Fruit fly (Drosophila melanogaster) whole organism, prepupa: ENCODE measurements around the gene CG13390.
A peak's percentile ranks its signal among the peaks of the same experiment; 100 is the strongest.

Experiments used
- Blimp-1 ChIP-seq: fragments of 200-800 bp; sonication (Bioruptor generic); optimal IDR thresholded peaks from 3 replicates; lab custom pipeline; 2017; ENCODE audit warnings: missing biosample characterization, missing genetic modification characterization, mild to moderate bottlenecking, moderate library complexity, missing genetic modification reagents
- CG10631 ChIP-seq: fragments of 200-800 bp; sonication (Bioruptor generic); optimal IDR thresholded peaks from 2 replicates; lab custom pipeline; 2016; ENCODE audit warnings: missing biosample characterization, missing genetic modification characterization
- CG11294 ChIP-seq: fragments of 200-800 bp; sonication (Bioruptor generic); IDR thresholded peaks from 2 replicates; pipeline ENCODE4 v1.3.6; 2022; ENCODE audit warnings: missing biosample characterization, missing genetic modification characterization
- CG11902 ChIP-seq: fragments of 200-800 bp; sonication (Bioruptor generic); optimal IDR thresholded peaks from 3 replicates; lab custom pipeline; 2016; ENCODE audit warnings: missing biosample characterization, missing genetic modification characterization
- CG15336 ChIP-seq: fragments of 200-800 bp; sonication (Bioruptor generic); IDR thresholded peaks from 2 replicates; pipeline ENCODE4 v1.3.6; 2022; ENCODE audit warnings: missing biosample characterization, missing genetic modification characterization
- CG1621 ChIP-seq: fragments of 200-800 bp; sonication (Bioruptor generic); optimal IDR thresholded peaks from 3 replicates; lab custom pipeline; 2018; ENCODE audit warnings: missing biosample characterization, mild to moderate bottlenecking, missing genetic modification characterization
- CG16779 ChIP-seq: fragments of 200-800 bp; sonication (Bioruptor generic); optimal IDR thresholded peaks from 3 replicates; lab custom pipeline; 2017; ENCODE audit warnings: missing biosample characterization, mild to moderate bottlenecking, missing genetic modification characterization
- CG3032 ChIP-seq: fragments of 200-800 bp; optimal IDR thresholded peaks from 2 replicates; lab custom pipeline; 2019; ENCODE audit warnings: missing biosample characterization, mild to moderate bottlenecking, missing genetic modification characterization, moderate library complexity
- CG31627 ChIP-seq: fragments of 200-800 bp; sonication (Bioruptor generic); optimal IDR thresholded peaks from 3 replicates; lab custom pipeline; 2016; ENCODE audit warnings: missing biosample characterization, missing genetic modification characterization
- CG32006 ChIP-seq: fragments of 200-800 bp; sonication (Bioruptor generic); optimal IDR thresholded peaks from 3 replicates; lab custom pipeline; 2017; ENCODE audit warnings: missing biosample characterization, mild to moderate bottlenecking, missing genetic modification characterization
- CG6163 ChIP-seq: fragments of 200-800 bp; sonication (Bioruptor generic); IDR thresholded peaks from 3 replicates; pipeline ENCODE4 v1.3.6; 2022; ENCODE audit warnings: missing biosample characterization, missing genetic modification characterization
- CG6276 ChIP-seq: fragments of 200-800 bp; sonication (Bioruptor generic); optimal IDR thresholded peaks from 2 replicates; lab custom pipeline; 2017; ENCODE audit warnings: missing biosample characterization, mild to moderate bottlenecking, missing genetic modification characterization
- CG6792 ChIP-seq: fragments of 200-800 bp; sonication (Bioruptor generic); optimal IDR thresholded peaks from 3 replicates; lab custom pipeline; 2016; ENCODE audit warnings: missing biosample characterization, missing genetic modification characterization
- CG7368 ChIP-seq: fragments of 200-800 bp; sonication (Bioruptor generic); optimal IDR thresholded peaks from 3 replicates; lab custom pipeline; 2016; ENCODE audit warnings: missing biosample characterization, missing genetic modification characterization
- CG8119 ChIP-seq: fragments of 200-800 bp; sonication (Bioruptor generic); IDR thresholded peaks from 3 replicates; pipeline ENCODE4 v1.3.6; 2022; ENCODE audit warnings: missing biosample characterization, missing genetic modification characterization
- CG8319 ChIP-seq: fragments of 200-800 bp; sonication (Bioruptor generic); optimal IDR thresholded peaks from 3 replicates; lab custom pipeline; 2016; ENCODE audit warnings: missing biosample characterization, missing genetic modification characterization
- Eip75B ChIP-seq: fragments of 200-800 bp; sonication (Bioruptor generic); optimal IDR thresholded peaks from 3 replicates; lab custom pipeline; 2016; ENCODE audit warnings: missing biosample characterization, missing genetic modification characterization
- Eip78C ChIP-seq: fragments of 200-800 bp; sonication (Bioruptor generic); peaks from one replicate; lab custom pipeline; 2016; ENCODE audit warnings: missing biosample characterization, missing genetic modification characterization
- Eip93F ChIP-seq: fragments of 200-800 bp; sonication (Bioruptor generic); optimal IDR thresholded peaks from 2 replicates; lab custom pipeline; 2016; ENCODE audit warnings: missing biosample characterization, mild to moderate bottlenecking, missing genetic modification characterization
- Ets96B ChIP-seq: fragments of 200-800 bp; optimal IDR thresholded peaks from 2 replicates; lab custom pipeline; 2019; ENCODE audit warnings: missing biosample characterization, mild to moderate bottlenecking, missing genetic modification characterization, moderate library complexity
- Hr38 ChIP-seq: sonication (Bioruptor generic); optimal IDR thresholded peaks from 2 replicates; lab custom pipeline; 2016; ENCODE audit warnings: missing biosample characterization, missing genetic modification characterization
- Hr39 ChIP-seq: fragments of 200-800 bp; sonication (Bioruptor generic); optimal IDR thresholded peaks from 2 replicates; lab custom pipeline; 2016; ENCODE audit warnings: missing biosample characterization, missing genetic modification characterization
- Hr4 ChIP-seq: fragments of 200-800 bp; sonication (Bioruptor generic); optimal IDR thresholded peaks from 3 replicates; lab custom pipeline; 2016; ENCODE audit warnings: missing biosample characterization, missing genetic modification characterization
- Lpt ChIP-seq: fragments of 200-800 bp; sonication (Bioruptor generic); optimal IDR thresholded peaks from 3 replicates; lab custom pipeline; 2016; ENCODE audit warnings: missing biosample characterization, missing genetic modification characterization
- Met ChIP-seq: fragments of 200-800 bp; sonication (Bioruptor generic); optimal IDR thresholded peaks from 3 replicates; lab custom pipeline; 2016; ENCODE audit warnings: missing biosample characterization, missing genetic modification characterization
- OdsH ChIP-seq: fragments of 200-800 bp; sonication (Bioruptor generic); optimal IDR thresholded peaks from 3 replicates; lab custom pipeline; 2016; ENCODE audit warnings: missing biosample characterization, missing genetic modification characterization
- achi ChIP-seq: fragments of 200-800 bp; sonication (Bioruptor generic); optimal IDR thresholded peaks from 3 replicates; lab custom pipeline; 2016; ENCODE audit warnings: missing biosample characterization, missing genetic modification characterization
- acj6 ChIP-seq: fragments of 200-800 bp; sonication (Bioruptor generic); optimal IDR thresholded peaks from 3 replicates; lab custom pipeline; 2016; ENCODE audit warnings: missing biosample characterization, missing genetic modification characterization
- cyc ChIP-seq: fragments of 200-800 bp; sonication (Bioruptor generic); optimal IDR thresholded peaks from 3 replicates; lab custom pipeline; 2016; ENCODE audit warnings: missing biosample characterization, missing genetic modification characterization
- eg ChIP-seq: fragments of 200-800 bp; sonication (Bioruptor generic); IDR thresholded peaks from 3 replicates; pipeline ENCODE4 v1.3.6; 2022; ENCODE audit warnings: missing biosample characterization, missing genetic modification characterization
- esn ChIP-seq: fragments of 200-800 bp; sonication (Bioruptor generic); optimal IDR thresholded peaks from 2 replicates; lab custom pipeline; 2016; ENCODE audit warnings: missing biosample characterization, mild to moderate bottlenecking, missing genetic modification characterization, moderate library complexity
- fd59A ChIP-seq: fragments of 200-800 bp; sonication (Bioruptor generic); optimal IDR thresholded peaks from 2 replicates; lab custom pipeline; 2017; ENCODE audit warnings: missing biosample characterization, mild to moderate bottlenecking, missing genetic modification characterization, missing genetic modification reagents
- fkh ChIP-seq: fragments of 200-800 bp; sonication (Bioruptor generic); optimal IDR thresholded peaks from 3 replicates; lab custom pipeline; 2017; ENCODE audit warnings: missing biosample characterization, mild to moderate bottlenecking, missing genetic modification characterization, moderate library complexity
- lz ChIP-seq: fragments of 200-800 bp; sonication (Bioruptor generic); optimal IDR thresholded peaks from 3 replicates; lab custom pipeline; 2016; ENCODE audit warnings: missing biosample characterization, missing genetic modification characterization
- pdm3 ChIP-seq: fragments of 200-800 bp; sonication (Bioruptor generic); optimal IDR thresholded peaks from 3 replicates; lab custom pipeline; 2016; ENCODE audit warnings: missing biosample characterization, missing genetic modification characterization
- spab ChIP-seq: fragments of 200-800 bp; sonication (Bioruptor generic); optimal IDR thresholded peaks from 2 replicates; lab custom pipeline; 2017; ENCODE audit warnings: missing biosample characterization, mild to moderate bottlenecking, missing genetic modification characterization, missing genetic modification reagents
- ss ChIP-seq, 2 experiments: fragments of 200-800 bp; sonication (Bioruptor generic); optimal IDR thresholded peaks; 2 replicates in 1 of 2; 3 replicates in 1 of 2; lab custom pipeline; 2017 to 2018; ENCODE audit warnings: mild to moderate bottlenecking in 2 of 2, missing biosample characterization in 2 of 2, missing genetic modification characterization in 2 of 2, moderate library complexity in 1 of 2
- svp ChIP-seq: fragments of 200-800 bp; sonication (Bioruptor generic); peaks from one replicate; lab custom pipeline; 2016; ENCODE audit warnings: missing biosample characterization, missing genetic modification characterization
- topi ChIP-seq: fragments of 200-800 bp; sonication (Bioruptor generic); optimal IDR thresholded peaks from 3 replicates; lab custom pipeline; 2016; ENCODE audit warnings: missing biosample characterization, missing genetic modification characterization
- vri ChIP-seq: fragments of 200-800 bp; sonication (Bioruptor generic); optimal IDR thresholded peaks from 3 replicates; lab custom pipeline; 2016; ENCODE audit warnings: missing biosample characterization, mild to moderate bottlenecking, missing genetic modification characterization

Gene CG13390

DNA sequence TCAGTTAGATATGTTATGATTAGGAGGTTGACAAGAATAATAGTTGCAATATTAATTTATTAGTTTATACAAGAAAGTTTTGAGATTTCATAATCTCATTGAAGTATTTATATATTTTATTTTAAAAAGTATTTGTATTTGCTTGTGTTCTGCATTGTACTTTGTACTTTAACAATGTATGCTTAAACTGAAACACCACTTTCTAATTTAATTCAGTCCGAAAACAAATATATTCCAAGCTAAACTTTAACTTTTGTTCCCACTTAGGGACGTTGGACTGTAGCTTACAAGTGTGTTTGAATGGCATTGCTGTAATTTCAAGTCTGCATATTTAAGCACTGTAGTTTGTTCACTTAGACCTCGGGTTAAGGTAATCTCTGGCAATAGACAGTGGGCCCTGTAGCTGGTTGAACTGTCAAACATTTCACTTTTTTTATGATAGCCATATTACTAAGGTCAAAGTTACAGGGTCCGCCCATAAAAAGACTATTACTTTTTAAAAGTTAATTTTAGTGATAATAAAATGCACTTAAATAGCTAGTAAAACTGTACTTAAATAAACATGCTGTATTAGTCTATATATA lies 5.2 kb downstream of the CG13390 start (continued):
- no peak for TF ChIP-seq Hr38 (GFP tag; lab: Kevin White, UChicago)
- no peak for TF ChIP-seq fd59A (GFP tag; lab: Kevin White, UChicago)
- TF ChIP-seq CG7368 (GFP tag; lab: Kevin White, UChicago), result no peak
- TF ChIP-seq vri (GFP tag; lab: Kevin White, UChicago), result no peak
- no peak for TF ChIP-seq Lpt (GFP tag; lab: Kevin White, UChicago)
- TF ChIP-seq CG8319 (GFP tag; lab: Kevin White, UChicago), result no peak
- no peak for TF ChIP-seq eg (GFP tag; lab: Robert Waterston, UW)
- no peak for TF ChIP-seq CG6163 (GFP tag; lab: Robert Waterston, UW)
- TF ChIP-seq CG11902 (GFP tag; lab: Kevin White, UChicago), result no peak
- peak; percentile 41; the same call in 1 of the 3 replicates for TF ChIP-seq CG8119 (GFP tag; lab: Robert Waterston, UW)
- TF ChIP-seq acj6 (GFP tag; lab: Kevin White, UChicago), result peak; percentile 40

DNA sequence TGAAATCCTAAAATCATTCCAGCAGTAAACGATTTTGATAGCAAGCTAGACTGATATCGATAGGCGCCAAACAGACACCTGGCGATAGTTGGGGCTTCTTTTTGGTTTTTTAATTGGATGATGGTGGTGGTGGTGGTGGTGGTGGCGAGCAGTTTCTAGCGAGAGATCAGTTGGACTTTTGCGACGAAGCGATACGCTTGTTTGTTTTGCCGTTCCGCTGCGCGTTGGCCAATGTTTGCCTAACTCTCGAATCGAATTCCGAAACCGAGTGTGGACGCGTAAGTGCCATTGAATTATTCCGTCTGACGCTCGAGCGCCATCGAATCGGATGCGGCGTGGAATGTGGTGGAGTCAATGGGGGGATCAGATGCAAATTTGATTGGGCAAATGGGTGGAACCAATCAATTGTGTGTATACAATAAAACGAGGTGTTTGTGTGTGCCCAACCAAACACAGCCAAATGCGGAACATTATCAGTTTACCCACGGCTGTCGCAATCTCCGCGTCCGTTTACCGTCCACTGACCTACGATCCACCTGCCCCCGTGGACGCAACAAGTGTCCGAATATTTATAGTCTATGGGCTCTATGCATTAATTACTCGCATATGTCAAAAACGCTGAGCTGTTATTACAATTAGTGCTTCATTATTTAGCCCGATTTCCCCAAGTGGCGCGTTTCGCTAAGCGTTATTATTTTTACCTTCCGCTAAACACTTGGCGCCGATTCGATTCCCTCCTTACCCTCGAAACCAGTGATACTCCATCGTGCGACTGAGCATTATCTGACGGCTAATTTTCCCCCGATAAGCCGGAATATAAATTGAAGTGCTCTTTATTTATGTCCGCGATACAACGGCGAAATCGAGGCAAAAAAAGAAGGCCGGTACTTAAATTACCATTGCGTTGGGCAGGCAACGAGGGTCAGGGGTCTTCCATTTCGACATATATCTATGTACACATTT lies 6.0 kb downstream of the CG13390 start, which contains the start of gene CG17292:
Gene CG17292, plus strand, starts transcription at position 91 of the 963 bp plus-strand sequence.
- TF ChIP-seq CG3032 (tag; lab: Kevin White, UChicago), result peak; percentile 21
- peak; percentile 13 for TF ChIP-seq CG6792 (GFP tag; lab: Kevin White, UChicago)
- TF ChIP-seq Met (GFP tag; lab: Kevin White, UChicago), result peak; percentile 9
- TF ChIP-seq Eip78C (GFP tag; lab: Kevin White, UChicago), result peak; percentile 58
- TF ChIP-seq CG6276 (GFP tag; lab: Kevin White, UChicago), result peak; percentile 16
- TF ChIP-seq Blimp-1 (GFP tag; lab: Kevin White, UChicago), result no peak
- peak; percentile 38 for TF ChIP-seq Lpt (GFP tag; lab: Kevin White, UChicago)
- peak; percentile 96 for TF ChIP-seq svp (GFP tag; lab: Kevin White, UChicago)
- peak; percentile 35 for TF ChIP-seq achi (GFP tag; lab: Kevin White, UChicago)
- TF ChIP-seq CG6163 (GFP tag; lab: Robert Waterston, UW), result peak; percentile 47; the same call in 1 of the 3 replicates
- TF ChIP-seq CG11294 (GFP tag; lab: Robert Waterston, UW), result no peak
- no peak for TF ChIP-seq acj6 (GFP tag; lab: Kevin White, UChicago)
- TF ChIP-seq cyc (GFP tag; lab: Kevin White, UChicago), result no peak
- TF ChIP-seq fkh (GFP tag; lab: Kevin White, UChicago), result peak; percentile 90
- TF ChIP-seq CG1621, result peak; percentile 47
- no peak for TF ChIP-seq Eip93F (GFP tag; lab: Kevin White, UChicago)
- TF ChIP-seq CG16779 (tag; lab: Kevin White, UChicago), result peak; percentile 46
- peak; percentile 71; the same call in 2 of the 3 replicates for TF ChIP-seq eg (GFP tag; lab: Robert Waterston, UW)
- peak; percentile 6 for TF ChIP-seq topi (GFP tag; lab: Kevin White, UChicago)
- peak; percentile 43; the same call in 1 of the 2 replicates for TF ChIP-seq CG15336 (GFP tag; lab: Robert Waterston, UW)
- TF ChIP-seq, all 60 proteins: peak for 15

DNA sequence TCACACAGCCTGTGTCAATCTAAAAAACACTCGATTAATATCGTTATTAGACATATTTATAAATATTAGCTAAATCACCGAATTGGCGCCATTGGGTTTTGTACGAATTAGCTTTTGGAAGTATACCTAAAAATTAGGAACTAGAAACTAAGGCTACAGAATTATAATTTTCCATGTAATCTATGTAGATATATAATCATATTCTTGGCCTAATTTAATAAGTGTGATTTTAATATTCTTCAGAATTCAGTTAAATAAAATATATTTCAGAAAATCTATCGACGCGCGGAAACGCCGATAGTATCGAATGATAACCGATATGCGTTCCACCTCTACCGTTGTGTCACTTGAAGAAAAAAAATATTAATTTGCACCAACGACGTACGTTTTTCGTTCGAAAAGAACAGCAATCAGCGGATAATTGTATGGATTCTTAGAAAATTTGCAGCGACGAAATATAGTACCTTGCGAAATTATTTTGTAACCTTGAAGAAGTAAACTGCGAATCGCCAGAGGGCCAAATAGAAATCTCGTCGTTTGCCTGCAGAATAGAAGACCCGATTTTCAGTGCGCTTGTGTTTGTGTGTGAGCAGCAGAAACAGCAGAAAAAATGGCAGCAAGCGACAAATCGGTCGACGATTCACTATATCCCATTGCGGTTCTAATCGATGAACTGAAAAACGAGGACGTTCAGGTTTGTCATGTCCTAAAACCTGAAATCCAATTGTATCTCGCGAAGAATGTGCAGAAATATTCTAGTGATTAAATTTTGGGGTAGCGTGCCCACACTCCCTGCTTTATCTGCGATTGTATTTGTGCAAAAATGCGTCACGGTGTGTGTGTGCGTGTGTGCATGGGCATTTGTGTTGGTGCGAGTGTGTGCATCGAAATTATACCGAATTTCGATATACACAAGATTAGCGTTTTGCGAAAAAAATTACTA lies 10.6 kb downstream of the CG13390 start, which contains the start of gene Pp2A-29B:
Gene Pp2A-29B, plus strand, starts transcription at position 338 of the 943 bp plus-strand sequence.
- TF ChIP-seq CG32006 (no peak), Hr4 (GFP tag; lab: Kevin White, UChicago) (peak; percentile 44), CG11902 (GFP tag; lab: Kevin White, UChicago) (peak; percentile 38), lz (GFP tag; lab: Kevin White, UChicago) (peak; percentile 55), CG10631 (GFP tag; lab: Kevin White, UChicago) (peak; percentile 45), CG7368 (GFP tag; lab: Kevin White, UChicago) (no peak), CG6163 (GFP tag; lab: Robert Waterston, UW) (0 out of 3 replicates have a peak, but pooled peaks have one; percentile 6), Hr39 (peak; percentile 48), cyc (GFP tag; lab: Kevin White, UChicago) (peak; percentile 10), spab (GFP tag; lab: Kevin White, UChicago) (no peak), esn (GFP tag; lab: Kevin White, UChicago) (peak; percentile 54), CG8119 (GFP tag; lab: Robert Waterston, UW) (no peak), fkh (GFP tag; lab: Kevin White, UChicago) (peak; percentile 75), CG31627 (GFP tag; lab: Kevin White, UChicago) (peak; percentile 42), Ets96B (peak; percentile 12), ss (GFP tag; optimal IDR thresholded peaks at IDR 0.05; lab: Kevin White, UChicago) (peak in 1 of 2 experiments; percentile 48), vri (GFP tag; lab: Kevin White, UChicago) (peak; percentile 27), pdm3 (GFP tag; lab: Kevin White, UChicago) (peak; percentile 46), OdsH (peak; percentile 36), Eip75B (GFP tag; lab: Kevin White, UChicago) (peak; percentile 31), topi (GFP tag; lab: Kevin White, UChicago) (peak; percentile 39)
